Worm (Caenorhabditis elegans) whole organism, L4 larva: ENCODE measurements around the gene vglu-3.

ENCODE experiments used
- F44E2.7 ChIP-seq: fragments of 200-800 bp; sonication (Bioruptor generic); IDR thresholded peaks from 2 replicates; pipeline ENCODE4 v2.1.2; 2022; ENCODE audit warnings: missing genetic modification characterization, missing compliant biosample characterization
- F49E8.2 ChIP-seq: sonication (generic microtip); optimal IDR thresholded peaks from 2 replicates; lab custom pipeline; 2016; ENCODE audit warnings: missing compliant biosample characterization, mild to moderate bottlenecking, missing genetic modification characterization, borderline replicate concordance
- R02D3.7 ChIP-seq: fragments of 150-350 bp; sonication (generic microtip); optimal IDR thresholded peaks from 3 replicates; lab custom pipeline; 2014; ENCODE audit warnings: missing biosample characterization, missing genetic modification characterization
- T26A8.4 ChIP-seq: fragments of 200-800 bp; sonication (Bioruptor generic); IDR thresholded peaks from 2 replicates; pipeline ENCODE4 v1.3.6; 2022; ENCODE audit warnings: missing genetic modification characterization, missing compliant biosample characterization
- Y105C5A.15 ChIP-seq: fragments of 200-800 bp; sonication (Bioruptor generic); IDR thresholded peaks from 2 replicates; pipeline ENCODE4 v1.3.6; 2022; ENCODE audit warnings: missing genetic modification characterization, missing compliant biosample characterization
- Y48G9A.11 ChIP-seq: fragments of 200-800 bp; sonication (Bioruptor generic); IDR thresholded peaks from 2 replicates; pipeline ENCODE4 v1.3.6; 2022; ENCODE audit warnings: missing genetic modification reagents, missing genetic modification characterization, missing compliant biosample characterization
- Y5F2A.4 ChIP-seq: fragments of 200-800 bp; sonication (Bioruptor generic); optimal IDR thresholded peaks from 2 replicates; lab custom pipeline; 2018; ENCODE audit warnings: mild to moderate bottlenecking, missing genetic modification characterization, missing compliant biosample characterization
- ZK337.2 ChIP-seq: fragments of 200-800 bp; sonication (Bioruptor generic); IDR thresholded peaks from 2 replicates; pipeline ENCODE4 v1.3.6; 2022; ENCODE audit warnings: missing genetic modification reagents, missing genetic modification characterization, missing compliant biosample characterization
- ZK546.5 ChIP-seq, 2 experiments: sonication (generic microtip); optimal IDR thresholded peaks; 2 replicates each; lab custom pipeline; 2017; ENCODE audit warnings: missing biosample characterization in 2 of 2, missing genetic modification characterization in 2 of 2
- aha-1 ChIP-seq: fragments of 150-350 bp; peaks from one replicate; lab custom pipeline; 2014; ENCODE audit warnings: missing biosample characterization, missing genetic modification characterization
- arid-1 ChIP-seq: fragments of 200-800 bp; sonication (Bioruptor generic); conservative IDR thresholded peaks from 2 replicates; pipeline ENCODE4 v1.3.6; 2022; ENCODE audit warnings: missing genetic modification reagents, missing genetic modification characterization, missing compliant biosample characterization
- ceh-28 ChIP-seq: fragments of 150-350 bp; optimal IDR thresholded peaks from 2 replicates; lab custom pipeline; 2014; ENCODE audit warnings: missing biosample characterization, missing genetic modification reagents, missing genetic modification characterization
- ceh-44 ChIP-seq: fragments of 200-800 bp; sonication (Bioruptor generic); IDR thresholded peaks from 2 replicates; pipeline ENCODE4 v1.3.6; 2022; ENCODE audit warnings: missing genetic modification reagents, missing genetic modification characterization, missing compliant biosample characterization
- ceh-62 ChIP-seq: sonication (generic microtip); optimal IDR thresholded peaks from 2 replicates; lab custom pipeline; 2017; ENCODE audit warnings: missing biosample characterization, missing genetic modification characterization
- ceh-82 ChIP-seq: sonication (generic microtip); optimal IDR thresholded peaks from 2 replicates; lab custom pipeline; 2017; ENCODE audit warnings: missing biosample characterization, missing genetic modification characterization
- daf-19 ChIP-seq: fragments of 200-800 bp; sonication (Bioruptor generic); conservative IDR thresholded peaks from 2 replicates; pipeline ENCODE4 v1.3.6; 2022; ENCODE audit warnings: missing genetic modification characterization, missing compliant biosample characterization
- dmd-9 ChIP-seq: fragments of 200-800 bp; sonication (Bioruptor generic); IDR thresholded peaks from 2 replicates; pipeline ENCODE4 v1.3.6; 2022; ENCODE audit warnings: missing genetic modification reagents, missing genetic modification characterization, missing compliant biosample characterization
- dpl-1 ChIP-seq: fragments of 150-350 bp; optimal IDR thresholded peaks from 2 replicates; lab custom pipeline; 2014; ENCODE audit warnings: missing biosample characterization, missing genetic modification reagents, missing genetic modification characterization
- egl-27 ChIP-seq: sonication (generic microtip); optimal IDR thresholded peaks from 3 replicates; lab custom pipeline; 2017; ENCODE audit warnings: missing biosample characterization, missing genetic modification reagents, missing genetic modification characterization
- egl-43 ChIP-seq: fragments of 200-800 bp; sonication (Bioruptor generic); IDR thresholded peaks from 2 replicates; pipeline ENCODE4 v1.3.6; 2022; ENCODE audit warnings: missing genetic modification reagents, missing genetic modification characterization, missing compliant biosample characterization
- hif-1 ChIP-seq, 2 experiments: sonication (generic microtip); optimal IDR thresholded peaks; 2 replicates each; lab custom pipeline; 2016 to 2017; ENCODE audit warnings: missing compliant biosample characterization in 2 of 2, missing genetic modification characterization in 2 of 2, missing genetic modification reagents in 2 of 2, missing genotype in 2 of 2, mild to moderate bottlenecking in 1 of 2
- hlh-11 ChIP-seq: fragments of 200-800 bp; sonication (Bioruptor generic); optimal IDR thresholded peaks from 2 replicates; lab custom pipeline; 2018; ENCODE audit warnings: mild to moderate bottlenecking, missing genetic modification characterization, missing compliant biosample characterization
- hlh-30 ChIP-seq: sonication (generic microtip); optimal IDR thresholded peaks from 2 replicates; lab custom pipeline; 2017; ENCODE audit warnings: antibody characterized with exemption, mild to moderate bottlenecking, missing genetic modification characterization, missing compliant biosample characterization; ENCODE audit not compliant: insufficient read depth
- lin-38 ChIP-seq: fragments of 200-800 bp; sonication (Bioruptor generic); IDR thresholded peaks from 2 replicates; pipeline ENCODE4 v1.3.6; 2022; ENCODE audit warnings: missing genetic modification reagents, missing genetic modification characterization, missing compliant biosample characterization
- mdl-1 ChIP-seq, 2 experiments: fragments of 150-350 bp in 1 of 2; sonication (generic microtip) in 1 of 2; optimal IDR thresholded peaks; 2 replicates each; lab custom pipeline; 2014 to 2017; ENCODE audit warnings: missing biosample characterization in 2 of 2, missing genetic modification characterization in 2 of 2
- mep-1 ChIP-seq: fragments of 150-350 bp; sonication (generic microtip); optimal IDR thresholded peaks from 3 replicates; lab custom pipeline; 2014; ENCODE audit warnings: missing biosample characterization, missing genetic modification characterization
- mes-2 ChIP-seq: sonication (generic microtip); optimal IDR thresholded peaks from 2 replicates; lab custom pipeline; 2016; ENCODE audit warnings: missing genotype, mild to moderate bottlenecking, missing genetic modification characterization, missing compliant biosample characterization; ENCODE audit not compliant: poor library complexity, severe bottlenecking
- nhr-102 ChIP-seq: sonication (generic microtip); optimal IDR thresholded peaks from 2 replicates; lab custom pipeline; 2016; ENCODE audit warnings: mild to moderate bottlenecking, missing genetic modification characterization, moderate library complexity, missing compliant biosample characterization
- nhr-111 ChIP-seq: fragments of 200-800 bp; sonication (Bioruptor generic); optimal IDR thresholded peaks from 2 replicates; lab custom pipeline; 2018; ENCODE audit warnings: mild to moderate bottlenecking, missing genetic modification characterization, missing compliant biosample characterization
- nhr-25 ChIP-seq: sonication (generic microtip); optimal IDR thresholded peaks from 2 replicates; lab custom pipeline; 2017; ENCODE audit warnings: missing genetic modification characterization, mild to moderate bottlenecking, missing compliant biosample characterization, antibody characterized with exemption, moderate library complexity, borderline replicate concordance; ENCODE audit not compliant: insufficient read depth
- nhr-28 ChIP-seq: fragments of 150-350 bp; optimal IDR thresholded peaks from 2 replicates; lab custom pipeline; 2014; ENCODE audit warnings: missing biosample characterization, missing genetic modification characterization
- pha-4 ChIP-seq, 2 experiments: fragments of 150-350 bp in 1 of 2; fragments of 200-800 bp in 1 of 2; sonication (Bioruptor generic) in 1 of 2; IDR thresholded peaks in 1 of 2; optimal IDR thresholded peaks in 1 of 2; 2 replicates each; pipeline versions ENCODE4 v1.3.6 to Lab custom; 2014 to 2022; ENCODE audit warnings: missing genetic modification characterization in 2 of 2, missing genetic modification reagents in 2 of 2, missing biosample characterization in 1 of 2, missing compliant biosample characterization in 1 of 2
- php-3 ChIP-seq: fragments of 200-800 bp; sonication (Bioruptor generic); IDR thresholded peaks from 2 replicates; pipeline ENCODE4 v1.3.6; 2022; ENCODE audit warnings: missing genetic modification reagents, missing genetic modification characterization, missing compliant biosample characterization
- set-16 ChIP-seq: fragments of 200-800 bp; sonication (Bioruptor generic); IDR thresholded peaks from 2 replicates; pipeline ENCODE4 v1.3.6; 2022; ENCODE audit warnings: missing genetic modification reagents, missing genetic modification characterization, missing compliant biosample characterization
- snpc-1.2 ChIP-seq: fragments of 200-800 bp; sonication (Bioruptor generic); IDR thresholded peaks from 2 replicates; pipeline ENCODE4 v1.3.6; 2022; ENCODE audit warnings: missing genetic modification reagents, missing genetic modification characterization, missing compliant biosample characterization
- snpc-4 ChIP-seq: fragments of 150-350 bp; optimal IDR thresholded peaks from 2 replicates; lab custom pipeline; 2014; ENCODE audit warnings: missing biosample characterization, missing genetic modification characterization
- unc-130 ChIP-seq: sonication (generic microtip); optimal IDR thresholded peaks from 2 replicates; lab custom pipeline; 2016; ENCODE audit warnings: missing genetic modification reagents, missing genetic modification characterization, missing compliant biosample characterization

Gene vglu-3

ce11 chrIII:10318755-10319154 lies 18.6 kb downstream of the vglu-3 start, which contains the start of gene unc-69 (continued):
- TF ChIP-seq ceh-62 (tag; lab: Kevin White, UChicago) (no peak), hlh-11 (tag; lab: Kevin White, UChicago) (peak; percentile 12), nhr-111 (no peak), lin-38 (GFP tag; lab: Robert Waterston, UW) (peak; percentile 93), aha-1 (tag; lab: Kevin White, UChicago) (no peak), nhr-28 (tag; lab: Kevin White, UChicago) (peak; percentile 18), hlh-30 (tag; lab: Kevin White, UChicago) (peak; percentile 61), mdl-1 (tag; optimal IDR thresholded peaks at IDR 0.05; lab: Kevin White, UChicago) (no peak), F44E2.7 (no peak), php-3 (GFP tag; lab: Robert Waterston, UW) (no peak), Y105C5A.15 (GFP tag; lab: Robert Waterston, UW) (no peak), pha-4 (GFP tag; IDR thresholded peaks at IDR 0.05; lab: Robert Waterston, UW) (no peak), pha-4 (tag; optimal IDR thresholded peaks at IDR 0.05; lab: Kevin White, UChicago) (peak; percentile 7), nhr-25 (no peak), R02D3.7 (tag; lab: Kevin White, UChicago) (no peak), dmd-9 (GFP tag; lab: Robert Waterston, UW) (no peak), hif-1 (tag; optimal IDR thresholded peaks at IDR 0.05; lab: Kevin White, UChicago) (peak in 1 of 2 experiments; percentile 44)

- TF ChIP-seq Y48G9A.11 (GFP tag; lab: Robert Waterston, UW) (0 out of 2 replicates have a peak, but pooled peaks have one; percentile 59), unc-130 (GFP tag; lab: Kevin White, UChicago) (peak; percentile 74), T26A8.4 (GFP tag; lab: Robert Waterston, UW) (0 out of 2 replicates have a peak, but pooled peaks have one; percentile 22), snpc-1.2 (GFP tag; lab: Robert Waterston, UW) (peak; percentile 69; the same call in 1 of the 2 replicates), lin-38 (GFP tag; lab: Robert Waterston, UW) (peak; percentile 79), arid-1 (peak; percentile 27; the same call in 1 of the 2 replicates), mes-2 (peak; percentile 3), F49E8.2 (tag; lab: Kevin White, UChicago) (peak; percentile 43), ceh-44 (GFP tag; lab: Robert Waterston, UW) (0 out of 2 replicates have a peak, but pooled peaks have one; percentile 4)
Observed at ce11 chrIII:10320228-10320705, 20.1 kb downstream of the vglu-3 start.

ce11 chrIII:10320788-10321187 lies 20.6 kb downstream of the vglu-3 start, which contains the start of gene sas-7:
Gene sas-7, plus strand, starts transcription at chrIII:10321019.
- no peak for TF ChIP-seq egl-27 (tag; lab: Kevin White, UChicago)
- no peak for TF ChIP-seq Y5F2A.4 (GFP tag; lab: Kevin White, UChicago)
- no peak for TF ChIP-seq ZK337.2 (GFP tag; lab: Robert Waterston, UW)
- TF ChIP-seq dpl-1 (GFP tag; lab: Kevin White, UChicago), result peak; percentile 37
- no peak for TF ChIP-seq mep-1 (tag; lab: Kevin White, UChicago)
- TF ChIP-seq R02D3.7 (tag; lab: Kevin White, UChicago), result no peak
- no peak for TF ChIP-seq daf-19 (GFP tag; lab: Robert Waterston, UW)
- no peak for TF ChIP-seq lin-38 (GFP tag; lab: Robert Waterston, UW)

- TF ChIP-seq Y48G9A.11 (GFP tag; lab: Robert Waterston, UW), result no peak
- peak; percentile 79 for TF ChIP-seq set-16 (GFP tag; lab: Robert Waterston, UW)
- TF ChIP-seq egl-43 (GFP tag; lab: Robert Waterston, UW), result peak; percentile 61; the same call in 1 of the 2 replicates
- no peak for TF ChIP-seq snpc-4 (tag; lab: Kevin White, UChicago)
- no peak for TF ChIP-seq ceh-62 (tag; lab: Kevin White, UChicago)
- TF ChIP-seq ceh-28 (tag; lab: Kevin White, UChicago), result no peak
- TF ChIP-seq arid-1, result no peak
- TF ChIP-seq ZK337.2 (GFP tag; lab: Robert Waterston, UW), result no peak
- TF ChIP-seq ZK546.5 (tag; optimal IDR thresholded peaks at IDR 0.05; lab: Kevin White, UChicago), result no peak
- TF ChIP-seq nhr-102 (tag; lab: Kevin White, UChicago), result no peak
- TF ChIP-seq ceh-82 (tag; lab: Kevin White, UChicago), result no peak
- TF ChIP-seq aha-1 (tag; lab: Kevin White, UChicago), result no peak
- TF ChIP-seq, all 104 proteins: peak for 2
Observed at ce11 chrIII:10326327-10326726, 26.1 kb downstream of the vglu-3 start.
